Worm (Caenorhabditis elegans): Measurements from ENCODE around the gene T26C12.3.
"Not testable (repeated sequence)": the region's sequence is repeated elsewhere in the genome, so short reads cannot be mapped to it uniquely, and the experiment has no call there.

The T26C12.3 gene

DNA sequence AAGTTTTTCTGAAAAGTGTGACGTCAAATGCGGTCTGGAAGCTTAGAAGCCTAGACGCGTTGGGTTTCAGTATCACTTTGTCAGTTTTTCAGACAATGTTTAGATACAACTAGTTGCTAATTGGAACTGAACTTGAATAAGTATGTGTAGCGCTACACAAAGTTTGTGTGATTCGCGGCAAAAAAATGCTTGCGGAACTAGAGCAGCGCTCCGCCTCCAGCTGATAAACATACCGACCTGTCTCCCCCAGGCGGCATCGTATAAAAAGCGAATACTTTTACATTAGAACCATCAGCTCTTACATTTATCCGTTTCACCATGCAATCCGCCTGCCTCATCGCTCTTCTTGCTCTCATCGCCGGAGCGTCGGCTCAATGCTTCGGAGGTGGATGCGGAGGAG is 30.5 kb upstream of the T26C12.3 start, which contains the start of gene idpp-12:
idpp-12 (plus strand) TSS at position 301 of the 400 bp plus-strand sequence.
- TF ChIP-seq ceh-22 (tag; optimal IDR thresholded peaks at IDR 0.05); npax-4 (tag; optimal IDR thresholded peaks at IDR 0.05); ceh-45 (GFP tag; IDR thresholded peaks at IDR 0.05): not testable (repeated sequence)

DNA sequence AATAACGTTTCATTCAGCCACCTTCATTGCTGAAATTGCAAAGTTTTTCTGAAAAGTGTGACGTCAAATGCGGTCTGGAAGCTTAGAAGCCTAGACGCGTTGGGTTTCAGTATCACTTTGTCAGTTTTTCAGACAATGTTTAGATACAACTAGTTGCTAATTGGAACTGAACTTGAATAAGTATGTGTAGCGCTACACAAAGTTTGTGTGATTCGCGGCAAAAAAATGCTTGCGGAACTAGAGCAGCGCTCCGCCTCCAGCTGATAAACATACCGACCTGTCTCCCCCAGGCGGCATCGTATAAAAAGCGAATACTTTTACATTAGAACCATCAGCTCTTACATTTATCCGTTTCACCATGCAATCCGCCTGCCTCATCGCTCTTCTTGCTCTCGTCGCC is 28.9 kb upstream of the T26C12.3 start, which contains the start of gene W08E12.4:
W08E12.4 (plus strand) TSS at position 301 of the 400 bp plus-strand sequence.
- TF ChIP-seq ceh-19 (GFP tag; optimal IDR thresholded peaks at IDR 0.05); ceh-48 (tag; optimal IDR thresholded peaks at IDR 0.05); dve-1 (tag; optimal IDR thresholded peaks at IDR 0.05): not testable (repeated sequence)

DNA sequence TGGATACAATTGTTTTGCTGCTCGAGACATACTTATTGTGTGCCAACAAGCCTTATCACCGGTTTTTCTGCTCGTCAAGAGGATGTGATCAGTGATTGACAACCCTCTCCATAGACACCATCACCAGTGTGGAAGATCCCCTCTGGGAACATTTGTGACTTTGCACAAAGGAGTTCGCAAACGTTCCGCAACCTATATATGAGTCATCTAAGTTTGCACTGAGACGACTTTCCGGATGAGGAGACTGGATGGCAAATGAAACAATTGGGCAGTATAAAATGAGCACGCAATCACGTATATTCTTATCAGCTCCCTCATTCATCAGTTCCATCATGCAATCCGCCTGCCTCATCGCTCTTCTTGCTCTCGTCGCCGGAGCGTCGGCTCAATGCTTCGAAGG is 27.3 kb upstream of the T26C12.3 start, which contains the start of gene W08E12.5:
W08E12.5 (plus strand) TSS at position 301 of the 400 bp plus-strand sequence.
- TF ChIP-seq unc-55 (GFP tag; optimal IDR thresholded peaks at IDR 0.05): no peak
- TF ChIP-seq odd-2 (tag; optimal IDR thresholded peaks at IDR 0.05): no peak
- TF ChIP-seq ceh-18 (tag; optimal IDR thresholded peaks at IDR 0.05): no peak
- no peak for TF ChIP-seq unc-86 (tag; optimal IDR thresholded peaks at IDR 0.05)
- no peak for TF ChIP-seq ceh-6 (GFP tag; optimal IDR thresholded peaks at IDR 0.05)
- TF ChIP-seq ceh-24 (tag; optimal IDR thresholded peaks at IDR 0.05): no peak
- TF ChIP-seq ahr-1 (tag; optimal IDR thresholded peaks at IDR 0.05): no peak
- TF ChIP-seq che-1 (tag; optimal IDR thresholded peaks at IDR 0.05): no peak
- no peak for TF ChIP-seq pax-1 (tag; optimal IDR thresholded peaks at IDR 0.05)
- no peak for TF ChIP-seq lim-6 (tag; optimal IDR thresholded peaks at IDR 0.05)
- TF ChIP-seq tbx-2 (tag; optimal IDR thresholded peaks at IDR 0.05): no peak
- TF ChIP-seq syd-9 (tag; optimal IDR thresholded peaks at IDR 0.05): no peak
- TF ChIP-seq ceh-9 (tag; optimal IDR thresholded peaks at IDR 0.05): no peak
- no peak for TF ChIP-seq nhr-232 (tag; optimal IDR thresholded peaks at IDR 0.05)
- no peak for TF ChIP-seq ztf-16 (tag; optimal IDR thresholded peaks at IDR 0.05)
- TF ChIP-seq sox-2 (GFP tag; IDR thresholded peaks at IDR 0.05): no peak
- TF ChIP-seq pat-9 (tag; optimal IDR thresholded peaks at IDR 0.05): no peak
- TF ChIP-seq F13H6.1 (tag; optimal IDR thresholded peaks at IDR 0.05): no peak

DNA sequence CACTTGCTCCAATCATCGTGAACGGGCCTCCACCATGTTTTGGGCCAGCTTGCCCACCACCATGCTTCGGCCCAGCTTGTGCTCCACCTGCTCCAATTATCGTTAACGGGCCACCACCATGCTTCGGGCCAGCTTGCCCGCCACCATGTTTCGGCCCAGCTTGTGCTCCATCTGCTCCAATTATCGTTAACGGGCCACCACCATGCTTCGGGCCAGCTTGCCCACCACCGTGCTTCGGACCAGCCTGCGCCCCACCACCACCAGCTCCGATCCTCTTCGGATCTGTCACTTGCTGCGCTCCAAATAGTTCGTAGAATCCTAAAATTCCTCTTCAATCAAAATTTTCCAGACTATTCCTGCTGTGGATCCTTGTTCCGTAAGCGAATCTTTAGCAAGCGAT is 26.0 kb upstream of the T26C12.3 start:
- TF ChIP-seq gmeb-2 (tag; optimal IDR thresholded peaks at IDR 0.05) (no peak), nfya-1 (tag; optimal IDR thresholded peaks at IDR 0.05) (no peak), pha-2 (tag; optimal IDR thresholded peaks at IDR 0.05) (no peak), ceh-34 (tag; optimal IDR thresholded peaks at IDR 0.05) (no peak), fax-1 (tag; optimal IDR thresholded peaks at IDR 0.05) (no peak), pat-9 (tag; optimal IDR thresholded peaks at IDR 0.05) (no peak), ceh-22 (tag; optimal IDR thresholded peaks at IDR 0.05) (no peak), ceh-9 (tag; optimal IDR thresholded peaks at IDR 0.05) (no peak), unc-3 (GFP tag; conservative IDR thresholded peaks at IDR 0.05) (no peak), unc-3 (tag; optimal IDR thresholded peaks at IDR 0.05) (no peak), ztf-16 (tag; optimal IDR thresholded peaks at IDR 0.05) (no peak), pqm-1 (tag; optimal IDR thresholded peaks at IDR 0.05) (no peak), eyg-1 (tag; optimal IDR thresholded peaks at IDR 0.05) (no peak), ceh-6 (GFP tag; optimal IDR thresholded peaks at IDR 0.05) (no peak), fkh-6 (tag; optimal IDR thresholded peaks at IDR 0.05) (no peak), ets-4 (tag; optimal IDR thresholded peaks at IDR 0.05) (no peak), ahr-1 (tag; optimal IDR thresholded peaks at IDR 0.05) (no peak), npax-4 (tag; optimal IDR thresholded peaks at IDR 0.05) (no peak), hlh-13 (GFP tag; optimal IDR thresholded peaks at IDR 0.05) (no peak), lin-11 (tag; optimal IDR thresholded peaks at IDR 0.05) (no peak), pros-1 (tag; optimal IDR thresholded peaks at IDR 0.05) (no peak)
